Worm (Caenorhabditis elegans) whole organism, L2 larva: ENCODE data around the gene T24C4.5.

Source experiments
- R02D3.7 ChIP-seq: fragments of 150-350 bp; optimal IDR thresholded peaks from 2 replicates; lab custom pipeline; 2014; ENCODE audit warnings: missing biosample characterization, missing genetic modification characterization
- ceh-16 ChIP-seq: fragments of 150-350 bp; optimal IDR thresholded peaks from 2 replicates; lab custom pipeline; 2014; ENCODE audit warnings: missing biosample characterization, missing genetic modification characterization
- ceh-82 ChIP-seq: fragments of 150-350 bp; optimal IDR thresholded peaks from 2 replicates; lab custom pipeline; 2014; ENCODE audit warnings: missing biosample characterization, missing genetic modification characterization

ce11 chrIII:835208-835607 lies 44.3 kb downstream of the T24C4.5 start:
- TF ChIP-seq ceh-16 (tag; lab: Kevin White, UChicago) (no peak), R02D3.7 (tag; lab: Kevin White, UChicago) (no peak), ceh-82 (no peak)
